Fruit fly (Drosophila melanogaster) whole organism, prepupa: Measurements from ENCODE around the gene CG31908.

Source experiments
- Blimp-1 ChIP-seq: fragments of 200-800 bp; sonication (Bioruptor generic); optimal IDR thresholded peaks from 3 replicates; lab custom pipeline; 2017; ENCODE audit warnings: missing biosample characterization, missing genetic modification characterization, mild to moderate bottlenecking, moderate library complexity, missing genetic modification reagents
- CG10631 ChIP-seq: fragments of 200-800 bp; sonication (Bioruptor generic); optimal IDR thresholded peaks from 2 replicates; lab custom pipeline; 2016; ENCODE audit warnings: missing biosample characterization, missing genetic modification characterization
- CG11294 ChIP-seq: fragments of 200-800 bp; sonication (Bioruptor generic); IDR thresholded peaks from 2 replicates; pipeline ENCODE4 v1.3.6; 2022; ENCODE audit warnings: missing biosample characterization, missing genetic modification characterization
- CG15336 ChIP-seq: fragments of 200-800 bp; sonication (Bioruptor generic); IDR thresholded peaks from 2 replicates; pipeline ENCODE4 v1.3.6; 2022; ENCODE audit warnings: missing biosample characterization, missing genetic modification characterization
- CG1621 ChIP-seq: fragments of 200-800 bp; sonication (Bioruptor generic); optimal IDR thresholded peaks from 3 replicates; lab custom pipeline; 2018; ENCODE audit warnings: missing biosample characterization, mild to moderate bottlenecking, missing genetic modification characterization
- CG3032 ChIP-seq: fragments of 200-800 bp; optimal IDR thresholded peaks from 2 replicates; lab custom pipeline; 2019; ENCODE audit warnings: missing biosample characterization, mild to moderate bottlenecking, missing genetic modification characterization, moderate library complexity
- CG31627 ChIP-seq: fragments of 200-800 bp; sonication (Bioruptor generic); optimal IDR thresholded peaks from 3 replicates; lab custom pipeline; 2016; ENCODE audit warnings: missing biosample characterization, missing genetic modification characterization
- CG32006 ChIP-seq: fragments of 200-800 bp; sonication (Bioruptor generic); optimal IDR thresholded peaks from 3 replicates; lab custom pipeline; 2017; ENCODE audit warnings: missing biosample characterization, mild to moderate bottlenecking, missing genetic modification characterization
- CG34406 ChIP-seq: fragments of 200-800 bp; sonication (Bioruptor generic); optimal IDR thresholded peaks from 3 replicates; lab custom pipeline; 2016; ENCODE audit warnings: missing biosample characterization, missing genetic modification characterization
- CG4318 ChIP-seq: fragments of 200-800 bp; sonication (Bioruptor generic); optimal IDR thresholded peaks from 3 replicates; lab custom pipeline; 2017; ENCODE audit warnings: missing biosample characterization, mild to moderate bottlenecking, missing genetic modification characterization
- CG6276 ChIP-seq: fragments of 200-800 bp; sonication (Bioruptor generic); optimal IDR thresholded peaks from 2 replicates; lab custom pipeline; 2017; ENCODE audit warnings: missing biosample characterization, mild to moderate bottlenecking, missing genetic modification characterization
- CG6808 ChIP-seq: fragments of 200-800 bp; sonication (Bioruptor generic); optimal IDR thresholded peaks from 3 replicates; lab custom pipeline; 2017; ENCODE audit warnings: missing biosample characterization, missing genetic modification characterization, mild to moderate bottlenecking, moderate library complexity, missing genetic modification reagents
- CG6854 ChIP-seq: fragments of 200-800 bp; sonication (Bioruptor generic); optimal IDR thresholded peaks from 2 replicates; lab custom pipeline; 2017; ENCODE audit warnings: missing biosample characterization, mild to moderate bottlenecking, missing genetic modification characterization
- CG7368 ChIP-seq: fragments of 200-800 bp; sonication (Bioruptor generic); optimal IDR thresholded peaks from 3 replicates; lab custom pipeline; 2016; ENCODE audit warnings: missing biosample characterization, missing genetic modification characterization
- CG8119 ChIP-seq: fragments of 200-800 bp; sonication (Bioruptor generic); IDR thresholded peaks from 3 replicates; pipeline ENCODE4 v1.3.6; 2022; ENCODE audit warnings: missing biosample characterization, missing genetic modification characterization
- CG8319 ChIP-seq: fragments of 200-800 bp; sonication (Bioruptor generic); optimal IDR thresholded peaks from 3 replicates; lab custom pipeline; 2016; ENCODE audit warnings: missing biosample characterization, missing genetic modification characterization
- CG8632 ChIP-seq: fragments of 200-800 bp; sonication (Bioruptor generic); optimal IDR thresholded peaks from 3 replicates; lab custom pipeline; 2016; ENCODE audit warnings: missing biosample characterization, missing genetic modification characterization
- Eip75B ChIP-seq: fragments of 200-800 bp; sonication (Bioruptor generic); optimal IDR thresholded peaks from 3 replicates; lab custom pipeline; 2016; ENCODE audit warnings: missing biosample characterization, missing genetic modification characterization
- Eip78C ChIP-seq: fragments of 200-800 bp; sonication (Bioruptor generic); peaks from one replicate; lab custom pipeline; 2016; ENCODE audit warnings: missing biosample characterization, missing genetic modification characterization
- Ets96B ChIP-seq: fragments of 200-800 bp; optimal IDR thresholded peaks from 2 replicates; lab custom pipeline; 2019; ENCODE audit warnings: missing biosample characterization, mild to moderate bottlenecking, missing genetic modification characterization, moderate library complexity
- Gug ChIP-seq: fragments of 200-800 bp; sonication (Bioruptor generic); IDR thresholded peaks from 2 replicates; pipeline ENCODE4 v1.3.6; 2022; ENCODE audit warnings: missing biosample characterization, missing genetic modification characterization
- Hr38 ChIP-seq: sonication (Bioruptor generic); optimal IDR thresholded peaks from 2 replicates; lab custom pipeline; 2016; ENCODE audit warnings: missing biosample characterization, missing genetic modification characterization
- OdsH ChIP-seq: fragments of 200-800 bp; sonication (Bioruptor generic); optimal IDR thresholded peaks from 3 replicates; lab custom pipeline; 2016; ENCODE audit warnings: missing biosample characterization, missing genetic modification characterization
- Smox ChIP-seq: fragments of 200-800 bp; sonication (Bioruptor generic); optimal IDR thresholded peaks from 3 replicates; lab custom pipeline; 2016; ENCODE audit warnings: missing biosample characterization, missing genetic modification characterization
- Sox14 ChIP-seq: fragments of 200-800 bp; sonication (Bioruptor generic); optimal IDR thresholded peaks from 3 replicates; lab custom pipeline; 2016; ENCODE audit warnings: missing biosample characterization, missing genetic modification characterization
- Sox15 ChIP-seq: fragments of 200-800 bp; sonication (Bioruptor generic); optimal IDR thresholded peaks from 3 replicates; lab custom pipeline; 2016; ENCODE audit warnings: missing biosample characterization, missing genetic modification characterization
- achi ChIP-seq: fragments of 200-800 bp; sonication (Bioruptor generic); optimal IDR thresholded peaks from 3 replicates; lab custom pipeline; 2016; ENCODE audit warnings: missing biosample characterization, missing genetic modification characterization
- cyc ChIP-seq: fragments of 200-800 bp; sonication (Bioruptor generic); optimal IDR thresholded peaks from 3 replicates; lab custom pipeline; 2016; ENCODE audit warnings: missing biosample characterization, missing genetic modification characterization
- dac ChIP-seq: fragments of 200-800 bp; sonication (Bioruptor generic); optimal IDR thresholded peaks from 2 replicates; lab custom pipeline; 2017; ENCODE audit warnings: missing biosample characterization, mild to moderate bottlenecking, missing genetic modification characterization
- dsx ChIP-seq: fragments of 200-800 bp; optimal IDR thresholded peaks from 3 replicates; lab custom pipeline; 2019; ENCODE audit warnings: missing biosample characterization, mild to moderate bottlenecking, missing genetic modification characterization, moderate library complexity; ENCODE audit not compliant: poor library complexity, severe bottlenecking
- eg ChIP-seq: fragments of 200-800 bp; sonication (Bioruptor generic); IDR thresholded peaks from 3 replicates; pipeline ENCODE4 v1.3.6; 2022; ENCODE audit warnings: missing biosample characterization, missing genetic modification characterization
- fd59A ChIP-seq: fragments of 200-800 bp; sonication (Bioruptor generic); optimal IDR thresholded peaks from 2 replicates; lab custom pipeline; 2017; ENCODE audit warnings: missing biosample characterization, mild to moderate bottlenecking, missing genetic modification characterization, missing genetic modification reagents
- fkh ChIP-seq: fragments of 200-800 bp; sonication (Bioruptor generic); optimal IDR thresholded peaks from 3 replicates; lab custom pipeline; 2017; ENCODE audit warnings: missing biosample characterization, mild to moderate bottlenecking, missing genetic modification characterization, moderate library complexity
- net ChIP-seq: fragments of 200-800 bp; sonication (Bioruptor generic); optimal IDR thresholded peaks from 3 replicates; lab custom pipeline; 2016; ENCODE audit warnings: missing biosample characterization, missing genetic modification characterization
- pdm3 ChIP-seq: fragments of 200-800 bp; sonication (Bioruptor generic); optimal IDR thresholded peaks from 3 replicates; lab custom pipeline; 2016; ENCODE audit warnings: missing biosample characterization, missing genetic modification characterization
- salr ChIP-seq, 2 experiments: fragments of 200-800 bp; sonication (Bioruptor generic); optimal IDR thresholded peaks; 3 replicates each; lab custom pipeline; 2016 to 2018; ENCODE audit warnings: missing biosample characterization in 2 of 2, missing genetic modification characterization in 2 of 2, mild to moderate bottlenecking in 1 of 2
- spab ChIP-seq: fragments of 200-800 bp; sonication (Bioruptor generic); optimal IDR thresholded peaks from 2 replicates; lab custom pipeline; 2017; ENCODE audit warnings: missing biosample characterization, mild to moderate bottlenecking, missing genetic modification characterization, missing genetic modification reagents
- vri ChIP-seq: fragments of 200-800 bp; sonication (Bioruptor generic); optimal IDR thresholded peaks from 3 replicates; lab custom pipeline; 2016; ENCODE audit warnings: missing biosample characterization, mild to moderate bottlenecking, missing genetic modification characterization

CG31908 gene

dm6 chr2L:7026988-7027908 lies at the start of gene CG31908, which contains the start of gene MME1 (continued):
- no peak for TF ChIP-seq salr (GFP tag; optimal IDR thresholded peaks at IDR 0.05; lab: Kevin White, UChicago)
- TF ChIP-seq net (GFP tag; lab: Kevin White, UChicago), result no peak
- peak; percentile 27 for TF ChIP-seq vri (GFP tag; lab: Kevin White, UChicago)
- TF ChIP-seq Smox, result peak; percentile 24
- TF ChIP-seq CG8632 (GFP tag; lab: Kevin White, UChicago), result peak; percentile 1
- TF ChIP-seq cyc (GFP tag; lab: Kevin White, UChicago), result peak; percentile 25
- peak; percentile 12 for TF ChIP-seq CG34406 (GFP tag; lab: Kevin White, UChicago)
- no peak for TF ChIP-seq Gug (GFP tag; lab: Robert Waterston, UW)
- TF ChIP-seq CG7368 (GFP tag; lab: Kevin White, UChicago), result no peak
- TF ChIP-seq CG15336 (GFP tag; lab: Robert Waterston, UW), result no peak

- TF ChIP-seq Sox14 (GFP tag; lab: Kevin White, UChicago) (no peak), fkh (GFP tag; lab: Kevin White, UChicago) (no peak), salr (GFP tag; optimal IDR thresholded peaks at IDR 0.05; lab: Kevin White, UChicago) (no peak), CG8319 (GFP tag; lab: Kevin White, UChicago) (no peak), CG8119 (GFP tag; lab: Robert Waterston, UW) (no peak), eg (GFP tag; lab: Robert Waterston, UW) (no peak), CG34406 (GFP tag; lab: Kevin White, UChicago) (no peak), Eip78C (GFP tag; lab: Kevin White, UChicago) (peak; percentile 62), CG1621 (tag; lab: Kevin White, UChicago) (no peak), CG6808 (GFP tag; lab: Kevin White, UChicago) (no peak), Blimp-1 (GFP tag; lab: Kevin White, UChicago) (no peak), dac (GFP tag; lab: Kevin White, UChicago) (no peak), Hr38 (GFP tag; lab: Kevin White, UChicago) (no peak), OdsH (GFP tag; lab: Kevin White, UChicago) (no peak), net (GFP tag; lab: Kevin White, UChicago) (no peak), CG32006 (GFP tag; lab: Kevin White, UChicago) (no peak), fd59A (GFP tag; lab: Kevin White, UChicago) (no peak), Ets96B (tag; lab: Kevin White, UChicago) (peak; percentile 52), CG31627 (no peak), CG10631 (peak; percentile 23), CG11294 (GFP tag; lab: Robert Waterston, UW) (no peak), dsx (GFP tag; lab: Kevin White, UChicago) (peak; percentile 68), CG4318 (GFP tag; lab: Kevin White, UChicago) (no peak), CG6276 (no peak), Sox15 (GFP tag; lab: Kevin White, UChicago) (no peak), CG6854 (GFP tag; lab: Kevin White, UChicago) (no peak), achi (GFP tag; lab: Kevin White, UChicago) (no peak), CG3032 (tag; lab: Kevin White, UChicago) (peak; percentile 3), Eip75B (GFP tag; lab: Kevin White, UChicago) (no peak), pdm3 (no peak), spab (no peak)
Measured at dm6 chr2L:7076804-7077203, 49.6 kb upstream of the CG31908 start.
